Fruit fly (Drosophila melanogaster): Measurements from ENCODE around the gene Psa.

Psa gene

DNA sequence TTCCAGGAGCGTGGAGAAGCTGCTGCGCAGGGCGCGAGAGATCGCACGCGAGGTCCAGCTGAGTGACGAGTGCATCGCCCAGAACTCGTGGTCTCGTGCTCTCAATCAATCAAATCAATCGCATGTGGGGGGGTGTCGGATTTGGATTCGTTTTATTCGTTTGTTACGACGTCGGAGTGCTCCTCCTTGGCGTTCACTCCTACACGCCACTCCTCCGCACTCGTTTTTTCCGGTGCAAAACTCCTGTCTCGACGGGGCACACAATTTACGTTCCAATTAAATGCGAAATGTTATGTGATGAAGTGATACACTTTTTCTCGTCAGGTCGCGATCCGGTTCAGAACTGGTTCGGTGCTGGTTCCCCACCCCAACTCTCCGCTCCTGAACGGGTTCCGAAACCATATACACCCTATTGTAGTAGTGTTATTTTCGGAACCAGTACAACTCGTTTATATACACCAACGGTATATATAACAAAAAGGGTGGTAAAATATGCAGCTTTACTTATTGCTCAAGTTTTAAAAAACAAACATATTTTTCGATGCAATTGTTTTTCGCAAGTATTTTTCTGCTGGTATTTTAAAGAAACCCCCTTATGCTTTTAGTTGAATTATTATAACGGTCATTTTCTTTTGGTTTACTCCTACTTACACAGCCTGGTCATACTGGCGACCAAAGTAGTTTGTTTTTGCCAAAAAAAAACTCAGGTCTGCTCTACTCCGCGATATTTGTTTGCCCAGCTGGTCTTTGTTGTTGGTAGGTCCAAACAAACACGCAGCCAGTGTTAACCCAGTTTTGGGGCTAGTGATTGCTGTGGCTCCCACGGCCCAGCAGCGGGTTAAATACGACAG is 34.1 kb downstream of the Psa start, which contains the start of the genes CG12091 and pns:
Gene CG12091 (minus strand): TSS at position 349 of the 851 bp plus-strand sequence.
Gene pns (plus strand): TSS at position 651 of the 851 bp plus-strand sequence.
- TF ChIP-seq EcR (GFP tag; optimal IDR thresholded peaks at IDR 0.05) (peak; percentile 57), CG9948 (tag; optimal IDR thresholded peaks at IDR 0.05) (peak; percentile 16), CG32121 (GFP tag; IDR thresholded peaks at IDR 0.05) (peak; percentile 43; the same call in 1 of the 2 replicates), CG10348 (GFP tag; IDR thresholded peaks at IDR 0.05) (no peak), CG8301 (tag; optimal IDR thresholded peaks at IDR 0.05) (peak; percentile 26), Pif1B (GFP tag; optimal IDR thresholded peaks at IDR 0.05) (no peak), CG4496 (GFP tag; IDR thresholded peaks at IDR 0.05) (peak; percentile 76), rn (GFP tag; IDR thresholded peaks at IDR 0.05) (no peak), CG13204 (GFP tag; optimal IDR thresholded peaks at IDR 0.05) (no peak), Snoo (tag; optimal IDR thresholded peaks at IDR 0.05) (peak; percentile 65), CG14655 (GFP tag; optimal IDR thresholded peaks at IDR 0.05) (no peak), D1 (tag; optimal IDR thresholded peaks at IDR 0.05) (no peak), CG15710 (tag; optimal IDR thresholded peaks at IDR 0.05) (peak; percentile 24), CG8159 (tag; optimal IDR thresholded peaks at IDR 0.05) (peak; percentile 53), Ets98B (GFP tag; IDR thresholded peaks at IDR 0.05) (peak; percentile 63), fd96Ca (GFP tag; IDR thresholded peaks at IDR 0.05) (0 out of 3 replicates have a peak, but pooled peaks have one; percentile 13), CG12605 (GFP tag; IDR thresholded peaks at IDR 0.05) (0 out of 2 replicates have a peak, but pooled peaks have one; percentile 18), CG17806 (tag; optimal IDR thresholded peaks at IDR 0.05) (peak; percentile 36), CG34367 (tag; optimal IDR thresholded peaks at IDR 0.05) (peak; percentile 25), Pif1A (GFP tag; optimal IDR thresholded peaks at IDR 0.05) (no peak)

DNA sequence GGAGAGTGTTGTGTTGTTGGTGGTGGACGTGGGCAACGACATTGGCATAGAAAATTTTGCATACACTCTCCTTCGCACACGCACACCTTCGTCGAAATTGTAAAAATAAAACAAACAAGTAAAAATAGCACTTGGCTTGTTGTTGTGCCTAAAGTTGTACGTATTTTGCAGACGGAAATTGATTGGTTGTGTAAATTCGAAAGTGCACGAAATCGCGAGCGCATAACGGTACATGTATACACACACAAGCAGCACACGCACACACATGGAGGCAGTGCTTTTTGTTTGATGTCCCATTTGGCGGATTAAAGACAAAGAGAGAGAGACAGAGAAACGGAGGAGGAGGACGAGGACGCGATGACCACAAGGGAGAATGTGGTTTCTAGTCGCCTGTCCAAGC is 34.7 kb downstream of the Psa start:
- no peak for TF ChIP-seq CG4496 (GFP tag; IDR thresholded peaks at IDR 0.05)
- TF ChIP-seq CG13204 (GFP tag; optimal IDR thresholded peaks at IDR 0.05), result no peak
- no peak for TF ChIP-seq Ets98B (GFP tag; IDR thresholded peaks at IDR 0.05)
- no peak for TF ChIP-seq EcR (GFP tag; optimal IDR thresholded peaks at IDR 0.05)
- no peak for TF ChIP-seq CG17806 (tag; optimal IDR thresholded peaks at IDR 0.05)
- TF ChIP-seq CG12605 (GFP tag; IDR thresholded peaks at IDR 0.05), result no peak
- no peak for TF ChIP-seq gl (tag; optimal IDR thresholded peaks at IDR 0.05)
- TF ChIP-seq Pif1B (GFP tag; optimal IDR thresholded peaks at IDR 0.05), result no peak
- no peak for TF ChIP-seq CG14655 (GFP tag; optimal IDR thresholded peaks at IDR 0.05)
- no peak for TF ChIP-seq Pif1A (GFP tag; optimal IDR thresholded peaks at IDR 0.05)
- no peak for TF ChIP-seq D1 (tag; optimal IDR thresholded peaks at IDR 0.05)
- no peak for TF ChIP-seq CG34367 (tag; optimal IDR thresholded peaks at IDR 0.05)
- no peak for TF ChIP-seq CG15710 (tag; optimal IDR thresholded peaks at IDR 0.05)
- TF ChIP-seq CG32121 (GFP tag; IDR thresholded peaks at IDR 0.05), result no peak
- TF ChIP-seq fd96Ca (GFP tag; IDR thresholded peaks at IDR 0.05), result no peak
- TF ChIP-seq CG8301 (tag; optimal IDR thresholded peaks at IDR 0.05), result no peak

DNA sequence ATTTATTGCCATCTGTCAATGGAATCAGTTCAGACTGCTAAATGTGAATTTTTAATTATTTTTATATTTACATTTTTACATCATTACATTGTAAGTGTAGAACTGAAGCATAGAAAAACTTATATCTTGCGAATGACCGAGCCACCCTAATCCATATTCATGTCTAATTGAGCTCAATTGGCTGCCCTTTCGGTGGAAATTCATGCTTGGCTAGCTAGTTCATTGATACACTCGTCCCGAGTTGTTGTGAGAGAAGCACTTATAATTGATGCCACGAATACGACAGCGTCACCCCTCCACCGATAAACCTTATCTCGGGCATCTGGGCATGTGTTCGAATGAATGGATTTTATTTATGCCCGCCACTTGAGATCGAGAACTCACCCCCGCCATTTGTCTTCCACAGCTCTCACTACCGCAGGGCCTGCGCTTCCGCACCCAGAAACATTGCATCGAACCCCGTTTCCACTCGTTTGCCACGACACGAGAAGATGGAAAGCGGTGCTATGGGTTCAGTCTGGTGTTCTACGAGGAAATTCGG is 35.7 kb downstream of the Psa start:
- TF ChIP-seq CG8159 (tag; optimal IDR thresholded peaks at IDR 0.05), result peak; percentile 46
- no peak for TF ChIP-seq CG15710 (tag; optimal IDR thresholded peaks at IDR 0.05)
- peak; percentile 1 for TF ChIP-seq EcR (GFP tag; optimal IDR thresholded peaks at IDR 0.05)

DNA sequence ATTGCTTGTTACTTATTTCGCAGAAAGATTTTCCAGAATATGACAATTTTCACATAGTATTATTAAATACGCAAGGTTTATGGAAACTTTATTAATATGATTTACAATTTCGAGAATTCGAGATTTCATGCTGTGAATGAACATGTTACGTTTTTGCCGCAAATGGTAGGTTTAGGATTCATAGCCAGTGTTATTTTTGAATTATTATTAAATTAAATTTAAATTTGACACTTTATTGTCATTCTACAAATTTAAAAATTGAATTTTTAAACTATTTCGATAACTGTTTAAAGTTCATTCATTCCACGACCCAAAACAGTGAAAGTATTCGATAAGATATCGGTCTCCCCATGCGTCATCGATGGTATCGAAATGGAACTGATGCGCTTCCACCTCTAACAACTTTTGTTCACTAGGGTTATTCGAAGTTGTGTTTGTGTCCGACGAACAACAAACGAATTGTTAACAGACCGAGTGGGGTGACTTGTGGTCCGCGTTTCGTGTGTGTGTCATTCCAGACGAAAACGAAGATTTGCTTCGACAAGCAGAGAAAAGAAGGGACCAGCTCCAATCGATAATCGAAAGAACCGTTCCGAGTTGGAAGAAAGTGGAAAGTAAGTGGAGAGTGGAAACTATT is 43.2 kb downstream of the Psa start, which contains the start of the genes CG32313 and Pcyt1:
Gene CG32313 (minus strand): TSS at position 51 of the 637 bp plus-strand sequence.
Gene Pcyt1 (plus strand): TSS at position 400 of the 637 bp plus-strand sequence.
- TF ChIP-seq CG12605 (GFP tag; IDR thresholded peaks at IDR 0.05), result 0 out of 2 replicates have a peak, but pooled peaks have one; percentile 9
- TF ChIP-seq CG15710 (tag; optimal IDR thresholded peaks at IDR 0.05), result no peak
- peak; percentile 30 for TF ChIP-seq EcR (GFP tag; optimal IDR thresholded peaks at IDR 0.05)
- TF ChIP-seq Ets98B (GFP tag; IDR thresholded peaks at IDR 0.05), result no peak
- no peak for TF ChIP-seq D1 (tag; optimal IDR thresholded peaks at IDR 0.05)
- no peak for TF ChIP-seq CG8301 (tag; optimal IDR thresholded peaks at IDR 0.05)
- TF ChIP-seq Pif1B (GFP tag; optimal IDR thresholded peaks at IDR 0.05), result peak; percentile 30
- TF ChIP-seq gl (tag; optimal IDR thresholded peaks at IDR 0.05), result no peak

DNA sequence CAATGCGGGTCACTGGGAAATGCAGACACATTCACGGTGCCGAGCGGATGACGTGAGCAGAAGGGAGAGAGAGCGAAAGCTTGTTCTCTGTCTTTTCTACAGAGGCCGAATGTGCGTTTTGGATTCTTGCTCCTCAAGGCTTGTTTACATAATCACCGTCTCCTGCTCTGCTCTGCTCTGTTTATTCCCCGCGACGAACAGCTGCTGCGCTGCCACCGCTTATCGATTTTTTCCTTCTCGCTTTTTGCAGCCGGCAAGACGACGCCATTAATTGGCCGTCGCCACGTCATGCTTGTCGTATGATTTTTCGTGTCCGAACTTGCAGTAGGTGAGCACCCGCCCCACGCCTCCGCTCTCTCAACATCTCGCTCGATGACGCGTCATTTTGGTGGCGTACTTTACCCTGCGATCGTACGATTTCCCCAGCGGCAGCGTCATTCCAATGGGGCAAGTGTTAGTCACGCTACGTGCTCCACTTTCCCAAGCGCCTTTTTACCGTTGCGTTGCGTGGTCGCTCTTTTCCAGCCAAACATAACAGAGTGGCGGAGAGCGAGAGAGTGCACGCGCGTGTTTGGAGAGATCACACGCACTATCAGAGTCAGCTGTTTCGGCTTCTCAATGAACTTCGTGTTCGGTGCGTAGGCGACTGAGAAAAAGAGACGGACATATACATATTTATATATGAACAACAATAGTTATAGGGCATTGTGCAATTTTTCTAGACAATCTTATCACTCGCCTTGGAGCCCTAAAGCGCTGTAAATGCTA is 43.9 kb downstream of the Psa start:
- TF ChIP-seq CG32121 (GFP tag; IDR thresholded peaks at IDR 0.05) (peak; percentile 53), EcR (GFP tag; optimal IDR thresholded peaks at IDR 0.05) (peak; percentile 24), Pif1A (GFP tag; optimal IDR thresholded peaks at IDR 0.05) (peak; percentile 13), gl (tag; optimal IDR thresholded peaks at IDR 0.05) (peak; percentile 8), CG4496 (GFP tag; IDR thresholded peaks at IDR 0.05) (peak; percentile 19; the same call in 1 of the 3 replicates), CG9948 (tag; optimal IDR thresholded peaks at IDR 0.05) (no peak), Snoo (tag; optimal IDR thresholded peaks at IDR 0.05) (peak; percentile 39), CG12605 (GFP tag; IDR thresholded peaks at IDR 0.05) (peak; percentile 50; the same call in 1 of the 2 replicates), Ets98B (GFP tag; IDR thresholded peaks at IDR 0.05) (peak; percentile 44; the same call in 1 of the 2 replicates), CG34367 (tag; optimal IDR thresholded peaks at IDR 0.05) (no peak)
